Worm (Caenorhabditis elegans) whole organism, L4 larva: ENCODE results near the gene npr-11.
A peak's percentile ranks its signal among the peaks of the same experiment; 100 is the strongest.

Experiments used
- T20F7.1 ChIP-seq: fragments of 200-800 bp; sonication (Bioruptor generic); optimal IDR thresholded peaks from 2 replicates; lab custom pipeline; 2018; ENCODE audit warnings: mild to moderate bottlenecking, missing genetic modification characterization, missing compliant biosample characterization
- aha-1 ChIP-seq: fragments of 150-350 bp; peaks from one replicate; lab custom pipeline; 2014; ENCODE audit warnings: missing biosample characterization, missing genetic modification characterization
- aly-2 ChIP-seq: sonication (generic microtip); optimal IDR thresholded peaks from 2 replicates; lab custom pipeline; 2018; ENCODE audit warnings: missing biosample characterization, missing genetic modification characterization
- ceh-82 ChIP-seq: sonication (generic microtip); optimal IDR thresholded peaks from 2 replicates; lab custom pipeline; 2017; ENCODE audit warnings: missing biosample characterization, missing genetic modification characterization
- egl-27 ChIP-seq: sonication (generic microtip); optimal IDR thresholded peaks from 3 replicates; lab custom pipeline; 2017; ENCODE audit warnings: missing biosample characterization, missing genetic modification reagents, missing genetic modification characterization
- madf-5 ChIP-seq, 2 experiments: fragments of 200-800 bp; sonication (Bioruptor generic); IDR thresholded peaks; 2 replicates each; pipeline ENCODE4 v1.3.6; 2022; ENCODE audit warnings: missing compliant biosample characterization in 2 of 2, missing genetic modification characterization in 2 of 2
- nhr-102 ChIP-seq: sonication (generic microtip); optimal IDR thresholded peaks from 2 replicates; lab custom pipeline; 2016; ENCODE audit warnings: mild to moderate bottlenecking, missing genetic modification characterization, moderate library complexity, missing compliant biosample characterization
- nhr-237 ChIP-seq: sonication (generic microtip); optimal IDR thresholded peaks from 2 replicates; lab custom pipeline; 2017; ENCODE audit warnings: missing biosample characterization, missing genetic modification characterization
- ztf-11 ChIP-seq: fragments of 150-350 bp; optimal IDR thresholded peaks from 2 replicates; lab custom pipeline; 2014; ENCODE audit warnings: missing biosample characterization, missing genetic modification characterization

DNA sequence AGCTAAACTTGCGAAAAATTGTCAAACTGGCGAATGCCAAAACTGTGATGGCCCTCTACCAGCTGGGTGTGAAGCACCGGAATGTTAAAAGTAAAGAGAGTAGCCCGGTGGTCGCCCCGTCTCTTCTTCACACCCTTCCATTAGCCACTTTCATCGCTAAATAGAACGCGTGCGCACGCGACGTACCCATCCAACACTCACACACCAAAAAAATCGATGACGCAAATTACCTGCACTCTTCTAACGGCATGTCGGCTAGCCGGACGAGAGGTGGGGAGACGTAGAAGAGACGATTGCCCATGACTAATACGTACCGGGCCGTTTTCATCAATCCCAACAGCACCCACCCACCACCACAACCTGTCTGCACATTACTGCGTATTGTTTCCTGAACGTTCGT, 11.2 kb downstream of the npr-11 start:
- no peak for TF ChIP-seq aly-2
- TF ChIP-seq T20F7.1 (GFP tag; lab: Kevin White, UChicago) = no peak
- TF ChIP-seq ztf-11 (tag; lab: Kevin White, UChicago) = no peak
- TF ChIP-seq egl-27 (tag; lab: Kevin White, UChicago) = no peak
- no peak for TF ChIP-seq nhr-237
- no peak for TF ChIP-seq madf-5 (GFP tag; IDR thresholded peaks at IDR 0.05; lab: Robert Waterston, UW)
- no peak for TF ChIP-seq nhr-102
- TF ChIP-seq ceh-82 (tag; lab: Kevin White, UChicago) = no peak
- peak; percentile 93 for TF ChIP-seq aha-1 (tag; lab: Kevin White, UChicago)
